Fruit fly (Drosophila melanogaster) whole organism, embryonic: ENCODE measurements around the gene Spx.

Experiments
- Abd-B ChIP-seq: fragments of 200-800 bp; sonication (Bioruptor generic); optimal IDR thresholded peaks from 2 replicates; lab custom pipeline; 2018; ENCODE audit warnings: missing biosample characterization, mild to moderate bottlenecking, missing genetic modification characterization, moderate library complexity
- CG12744 ChIP-seq: fragments of 200-800 bp; sonication (Bioruptor generic); optimal IDR thresholded peaks from 2 replicates; lab custom pipeline; 2016; ENCODE audit warnings: missing biosample characterization, missing genetic modification characterization
- CG13624 ChIP-seq: fragments of 200-800 bp; sonication (Bioruptor generic); optimal IDR thresholded peaks from 2 replicates; lab custom pipeline; 2016; ENCODE audit warnings: missing biosample characterization, missing genetic modification characterization
- CG18476 ChIP-seq: fragments of 200-800 bp; sonication (Bioruptor generic); optimal IDR thresholded peaks from 2 replicates; lab custom pipeline; 2016; ENCODE audit warnings: missing biosample characterization, mild to moderate bottlenecking, missing genetic modification characterization
- Hr78 ChIP-seq, 2 experiments: fragments of 200-800 bp in 1 of 2; fragments of >200 bp in 1 of 2; sonication (Bioruptor generic) in 1 of 2; optimal IDR thresholded peaks; 2 replicates each; lab custom pipeline; 2017 to 2019; ENCODE audit warnings: missing biosample characterization in 2 of 2, missing genetic modification characterization in 2 of 2, mild to moderate bottlenecking in 1 of 2, moderate library complexity in 1 of 2
- Opbp ChIP-seq: fragments of 200-800 bp; sonication (Bioruptor generic); IDR thresholded peaks from 3 replicates; pipeline ENCODE4 v1.3.6; 2022; ENCODE audit warnings: missing biosample characterization, missing genetic modification characterization; ENCODE audit not compliant: partially characterized antibody
- Vsx1 ChIP-seq: fragments of 200-800 bp; sonication (Bioruptor generic); optimal IDR thresholded peaks from 2 replicates; lab custom pipeline; 2017; ENCODE audit warnings: missing biosample characterization, mild to moderate bottlenecking, missing genetic modification characterization, missing genetic modification reagents
- her ChIP-seq: fragments of 200-800 bp; sonication (Bioruptor generic); optimal IDR thresholded peaks from 2 replicates; lab custom pipeline; 2016; ENCODE audit warnings: missing biosample characterization, missing genetic modification characterization
- pan ChIP-seq, 4 experiments: fragments of >200 bp in 3 of 4; fragments of 200-800 bp in 1 of 4; sonication (Bioruptor generic) in 1 of 4; optimal IDR thresholded peaks in 3 of 4; IDR thresholded peaks in 1 of 4; 2 replicates each; pipeline versions ENCODE4 v1.3.6 to Lab custom; 2017 to 2022; ENCODE audit warnings: missing biosample characterization in 2 of 4, missing genetic modification characterization in 2 of 4, mixed read lengths in 1 of 4

DNA sequence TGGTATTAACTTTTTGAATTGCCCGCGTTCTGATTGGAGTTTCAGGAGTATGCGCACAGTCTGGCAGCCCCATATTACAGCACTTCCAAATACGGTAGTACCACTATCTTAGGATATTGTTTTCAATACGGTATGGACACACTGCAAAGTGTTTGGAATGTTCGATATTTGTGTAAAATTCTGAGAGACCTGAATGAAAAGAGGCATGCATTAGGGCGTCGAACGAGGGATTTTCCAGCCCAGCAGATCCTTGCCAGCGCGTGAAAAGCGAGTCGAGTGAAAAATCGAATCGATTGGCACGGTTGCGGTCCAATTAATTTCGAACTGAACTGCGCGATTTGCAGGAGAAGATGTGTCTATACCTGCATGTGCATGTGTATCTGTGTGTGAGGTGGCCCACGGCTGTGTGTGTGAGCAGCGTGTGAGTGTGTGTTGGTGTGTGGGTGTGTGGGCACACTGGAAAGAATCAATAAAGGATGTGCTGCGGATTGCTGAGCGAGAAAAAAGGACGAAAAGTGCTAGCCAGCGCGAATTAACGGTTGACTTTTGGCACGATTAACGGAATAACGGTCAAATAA is 30.1 kb upstream of the Spx start, which contains the start of gene dtn:
- no peak for TF ChIP-seq Vsx1
- TF ChIP-seq Hr78 (GFP tag; optimal IDR thresholded peaks at IDR 0.05; lab: Kevin White, UChicago): no peak
- TF ChIP-seq CG12744: no peak
- TF ChIP-seq Abd-B (GFP tag; lab: Kevin White, UChicago): no peak
- TF ChIP-seq CG13624: no peak
- TF ChIP-seq her (GFP tag; lab: Kevin White, UChicago): no peak
- TF ChIP-seq Opbp (GFP tag; lab: Robert Waterston, UW): 0 out of 3 replicates have a peak, but pooled peaks have one; percentile 13
- TF ChIP-seq CG18476: no peak
- no peak for TF ChIP-seq pan (optimal IDR thresholded peaks at IDR 0.05; lab: Kevin White, UChicago)
- no peak for TF ChIP-seq pan (GFP tag; optimal IDR thresholded peaks at IDR 0.05 in 1 of 2, IDR thresholded peaks at IDR 0.05 in 1 of 2)
